Worm (Caenorhabditis elegans) whole organism, young adult: ENCODE data around the gene btb-2.

Experiments used
- C17E4.6 ChIP-seq: fragments of 200-800 bp; sonication (Bioruptor generic); IDR thresholded peaks from 2 replicates; pipeline ENCODE4 v1.3.6; 2022; ENCODE audit warnings: missing genetic modification reagents, missing genetic modification characterization, missing compliant biosample characterization
- D2030.7 ChIP-seq: fragments of 200-800 bp; sonication (Bioruptor generic); IDR thresholded peaks from 2 replicates; pipeline ENCODE4 v1.3.6; 2022; ENCODE audit warnings: missing genetic modification reagents, missing genetic modification characterization, missing compliant biosample characterization
- F33H1.4 ChIP-seq: fragments of 200-800 bp; sonication (Bioruptor generic); IDR thresholded peaks from 2 replicates; pipeline ENCODE4 v1.3.6; 2022; ENCODE audit warnings: missing genetic modification reagents, missing genetic modification characterization, missing compliant biosample characterization
- F39B2.1 ChIP-seq: fragments of 200-800 bp; sonication (Bioruptor generic); IDR thresholded peaks from 2 replicates; pipeline ENCODE4 v1.3.6; 2022; ENCODE audit warnings: missing genetic modification reagents, missing genetic modification characterization, missing compliant biosample characterization
- F49E8.2 ChIP-seq: sonication (generic microtip); optimal IDR thresholded peaks from 3 replicates; lab custom pipeline; 2017; ENCODE audit warnings: missing genetic modification characterization, mild to moderate bottlenecking, missing compliant biosample characterization, antibody characterized with exemption, moderate library complexity; ENCODE audit not compliant: insufficient read depth
- F57A8.1 ChIP-seq: fragments of 200-800 bp; sonication (Bioruptor generic); optimal IDR thresholded peaks from 2 replicates; lab custom pipeline; 2018; ENCODE audit warnings: mild to moderate bottlenecking, missing genetic modification characterization, moderate library complexity, missing compliant biosample characterization
- K11D2.4 ChIP-seq: fragments of 200-800 bp; sonication (Bioruptor generic); IDR thresholded peaks from 2 replicates; pipeline ENCODE4 v1.3.6; 2022; ENCODE audit warnings: missing genetic modification reagents, missing genetic modification characterization, missing compliant biosample characterization
- T07F8.4 ChIP-seq: sonication (generic microtip); optimal IDR thresholded peaks from 2 replicates; lab custom pipeline; 2016; ENCODE audit warnings: mild to moderate bottlenecking, missing genetic modification characterization, moderate library complexity, missing compliant biosample characterization
- Y53F4B.3 ChIP-seq: fragments of 200-800 bp; sonication (Bioruptor generic); IDR thresholded peaks from 2 replicates; pipeline ENCODE4 v1.3.6; 2022; ENCODE audit warnings: missing genetic modification reagents, missing genetic modification characterization, missing compliant biosample characterization
- Y53G8AR.9 ChIP-seq: fragments of 200-800 bp; sonication (Bioruptor generic); conservative IDR thresholded peaks from 2 replicates; pipeline ENCODE4 v1.3.6; 2022; ENCODE audit warnings: missing genetic modification reagents, missing genetic modification characterization, missing compliant biosample characterization
- ZK185.1 ChIP-seq: sonication (generic microtip); optimal IDR thresholded peaks from 2 replicates; lab custom pipeline; 2016; ENCODE audit warnings: mild to moderate bottlenecking, missing genetic modification characterization, missing compliant biosample characterization; ENCODE audit not compliant: poor library complexity, severe bottlenecking
- akir-1 ChIP-seq: fragments of 200-800 bp; sonication (Bioruptor generic); optimal IDR thresholded peaks from 2 replicates; lab custom pipeline; 2018; ENCODE audit warnings: mild to moderate bottlenecking, missing genetic modification characterization, moderate library complexity, missing compliant biosample characterization
- ama-1 ChIP-seq, 3 experiments: fragments of 150-350 bp in 1 of 3; sonication (generic microtip) in 2 of 3; optimal IDR thresholded peaks; 2 replicates each; lab custom pipeline; 2014 to 2018; ENCODE audit warnings: missing biosample characterization in 2 of 3, missing genetic modification characterization in 2 of 3, missing genetic modification reagents in 2 of 3
- athp-1 ChIP-seq: sonication (generic microtip); optimal IDR thresholded peaks from 2 replicates; lab custom pipeline; 2017; ENCODE audit warnings: mild to moderate bottlenecking, missing genetic modification characterization, missing compliant biosample characterization
- attf-5 ChIP-seq: fragments of 200-800 bp; sonication (Bioruptor generic); optimal IDR thresholded peaks from 2 replicates; lab custom pipeline; 2018; ENCODE audit warnings: mild to moderate bottlenecking, missing genetic modification characterization, missing compliant biosample characterization
- cebp-1 ChIP-seq, 2 experiments: fragments of 200-800 bp in 1 of 2; sonication (Bioruptor generic) in 1 of 2; sonication (generic microtip) in 1 of 2; IDR thresholded peaks in 1 of 2; optimal IDR thresholded peaks in 1 of 2; 2 replicates each; pipeline versions ENCODE4 v1.3.6 to Lab custom; 2017 to 2022; ENCODE audit warnings: missing compliant biosample characterization in 2 of 2, missing genetic modification characterization in 2 of 2, mild to moderate bottlenecking in 1 of 2, missing genetic modification reagents in 1 of 2, moderate library complexity in 1 of 2
- cebp-2 ChIP-seq: fragments of 200-800 bp; sonication (Bioruptor generic); IDR thresholded peaks from 2 replicates; pipeline ENCODE4 v1.3.6; 2022; ENCODE audit warnings: missing genetic modification characterization, missing compliant biosample characterization
- ceh-40 ChIP-seq: fragments of 200-800 bp; sonication (Bioruptor generic); IDR thresholded peaks from 2 replicates; pipeline ENCODE4 v1.3.6; 2022; ENCODE audit warnings: missing genetic modification characterization, missing compliant biosample characterization
- dox-1 ChIP-seq: fragments of 200-800 bp; sonication (Bioruptor generic); IDR thresholded peaks from 2 replicates; pipeline ENCODE4 v1.3.6; 2022; ENCODE audit warnings: missing genetic modification reagents, missing genetic modification characterization, missing compliant biosample characterization
- dpff-1 ChIP-seq: sonication (generic microtip); optimal IDR thresholded peaks from 2 replicates; lab custom pipeline; 2017; ENCODE audit warnings: mild to moderate bottlenecking, missing genetic modification characterization, missing compliant biosample characterization
- dpl-1 ChIP-seq: fragments of 150-350 bp; optimal IDR thresholded peaks from 2 replicates; lab custom pipeline; 2014; ENCODE audit warnings: missing biosample characterization, missing genetic modification reagents, missing genetic modification characterization
- efl-1 ChIP-seq: fragments of 150-350 bp; optimal IDR thresholded peaks from 2 replicates; lab custom pipeline; 2014; ENCODE audit warnings: missing biosample characterization, missing genetic modification reagents, missing genetic modification characterization
- egl-44 ChIP-seq: fragments of 200-800 bp; sonication (Bioruptor generic); IDR thresholded peaks from 2 replicates; pipeline ENCODE4 v1.3.6; 2022; ENCODE audit warnings: missing genetic modification reagents, missing genetic modification characterization, missing compliant biosample characterization
- gei-17 ChIP-seq: fragments of 200-800 bp; sonication (Bioruptor generic); optimal IDR thresholded peaks from 2 replicates; lab custom pipeline; 2018; ENCODE audit warnings: mild to moderate bottlenecking, missing genetic modification characterization, missing compliant biosample characterization
- let-526 ChIP-seq: fragments of 200-800 bp; sonication (Bioruptor generic); IDR thresholded peaks from 2 replicates; pipeline ENCODE4 v1.3.6; 2022; ENCODE audit warnings: missing genetic modification reagents, missing genetic modification characterization, missing compliant biosample characterization
- lin-26 ChIP-seq: fragments of 200-800 bp; sonication (Bioruptor generic); IDR thresholded peaks from 2 replicates; pipeline ENCODE4 v1.3.6; 2022; ENCODE audit warnings: missing genetic modification reagents, missing genetic modification characterization, missing compliant biosample characterization
- lin-35 ChIP-seq, 3 experiments: fragments of 150-350 bp in 2 of 3; sonication (generic microtip) in 1 of 3; optimal IDR thresholded peaks; 2 replicates each; lab custom pipeline; 2014 to 2018; ENCODE audit warnings: missing biosample characterization in 3 of 3, missing genetic modification characterization in 3 of 3, missing genetic modification reagents in 3 of 3
- lin-40 ChIP-seq: sonication (generic microtip); optimal IDR thresholded peaks from 2 replicates; lab custom pipeline; 2016; ENCODE audit warnings: missing genetic modification characterization, mild to moderate bottlenecking, missing compliant biosample characterization, missing genotype, missing genetic modification reagents
- lin-54 ChIP-seq: fragments of 200-800 bp; sonication (Bioruptor generic); optimal IDR thresholded peaks from 2 replicates; lab custom pipeline; 2018; ENCODE audit warnings: mild to moderate bottlenecking, missing genetic modification characterization, missing compliant biosample characterization
- lir-1 ChIP-seq: fragments of 200-800 bp; sonication (Bioruptor generic); conservative IDR thresholded peaks from 2 replicates; pipeline ENCODE4 v1.3.6; 2022; ENCODE audit warnings: missing genetic modification reagents, missing genetic modification characterization, missing compliant biosample characterization
- lsl-1 ChIP-seq: fragments of 200-800 bp; sonication (Bioruptor generic); optimal IDR thresholded peaks from 2 replicates; lab custom pipeline; 2018; ENCODE audit warnings: mild to moderate bottlenecking, missing genetic modification characterization, moderate library complexity, missing compliant biosample characterization
- madf-3 ChIP-seq: fragments of 200-800 bp; sonication (Bioruptor generic); IDR thresholded peaks from 2 replicates; pipeline ENCODE4 v1.3.6; 2022; ENCODE audit warnings: missing genetic modification reagents, missing genetic modification characterization, missing compliant biosample characterization
- madf-6 ChIP-seq: fragments of 200-800 bp; sonication (Bioruptor generic); IDR thresholded peaks from 2 replicates; pipeline ENCODE4 v1.3.6; 2022; ENCODE audit warnings: missing genetic modification reagents, missing genetic modification characterization, missing compliant biosample characterization
- madf-8 ChIP-seq: fragments of 200-800 bp; sonication (Bioruptor generic); conservative IDR thresholded peaks from 2 replicates; pipeline ENCODE4 v1.3.6; 2022; ENCODE audit warnings: missing genetic modification reagents, missing genetic modification characterization, missing compliant biosample characterization
- nfyb-1 ChIP-seq: fragments of 200-800 bp; sonication (Bioruptor generic); IDR thresholded peaks from 2 replicates; pipeline ENCODE4 v1.3.6; 2022; ENCODE audit warnings: missing genetic modification reagents, missing genetic modification characterization, missing compliant biosample characterization
- nhr-120 ChIP-seq: fragments of 200-800 bp; sonication (Bioruptor generic); IDR thresholded peaks from 2 replicates; pipeline ENCODE4 v1.3.6; 2022; ENCODE audit warnings: missing genetic modification characterization, missing compliant biosample characterization
- nhr-90 ChIP-seq: sonication (generic microtip); optimal IDR thresholded peaks from 2 replicates; lab custom pipeline; 2016; ENCODE audit warnings: missing genotype, mild to moderate bottlenecking, missing genetic modification characterization, missing compliant biosample characterization
- snpc-3.4 ChIP-seq: sonication (generic microtip); optimal IDR thresholded peaks from 2 replicates; lab custom pipeline; 2017; ENCODE audit warnings: missing genetic modification characterization, mild to moderate bottlenecking, missing compliant biosample characterization, antibody characterized with exemption, moderate library complexity, missing genotype, missing genetic modification reagents
- snpc-4 ChIP-seq, 5 experiments: fragments of 150-350 bp in 1 of 5; sonication (generic microtip) in 4 of 5; optimal IDR thresholded peaks; 2 replicates each; lab custom pipeline; 2014 to 2018; ENCODE audit warnings: missing genetic modification characterization in 5 of 5, missing biosample characterization in 3 of 5, antibody characterized with exemption in 2 of 5, mild to moderate bottlenecking in 2 of 5, missing compliant biosample characterization in 2 of 5, missing genotype in 2 of 5, moderate library complexity in 2 of 5, missing genetic modification reagents in 1 of 5
- tlf-1 ChIP-seq: fragments of 200-800 bp; sonication (Bioruptor generic); optimal IDR thresholded peaks from 2 replicates; lab custom pipeline; 2018; ENCODE audit warnings: mild to moderate bottlenecking, missing genetic modification characterization, missing compliant biosample characterization
- unc-130 ChIP-seq: sonication (generic microtip); optimal IDR thresholded peaks from 2 replicates; lab custom pipeline; 2016; ENCODE audit warnings: missing genetic modification reagents, missing genetic modification characterization, missing compliant biosample characterization
- ztf-18 ChIP-seq: sonication (generic microtip); optimal IDR thresholded peaks from 2 replicates; lab custom pipeline; 2016; ENCODE audit warnings: missing genotype, mild to moderate bottlenecking, missing genetic modification characterization, missing compliant biosample characterization
- ztf-28 ChIP-seq: fragments of 200-800 bp; sonication (Bioruptor generic); IDR thresholded peaks from 2 replicates; pipeline ENCODE4 v1.3.6; 2022; ENCODE audit warnings: missing genetic modification reagents, missing genetic modification characterization, missing compliant biosample characterization
- ztf-6 ChIP-seq: fragments of 200-800 bp; sonication (Bioruptor generic); IDR thresholded peaks from 2 replicates; pipeline ENCODE4 v1.3.6; 2022; ENCODE audit warnings: missing genetic modification reagents, missing genetic modification characterization, missing compliant biosample characterization

The btb-2 gene

DNA sequence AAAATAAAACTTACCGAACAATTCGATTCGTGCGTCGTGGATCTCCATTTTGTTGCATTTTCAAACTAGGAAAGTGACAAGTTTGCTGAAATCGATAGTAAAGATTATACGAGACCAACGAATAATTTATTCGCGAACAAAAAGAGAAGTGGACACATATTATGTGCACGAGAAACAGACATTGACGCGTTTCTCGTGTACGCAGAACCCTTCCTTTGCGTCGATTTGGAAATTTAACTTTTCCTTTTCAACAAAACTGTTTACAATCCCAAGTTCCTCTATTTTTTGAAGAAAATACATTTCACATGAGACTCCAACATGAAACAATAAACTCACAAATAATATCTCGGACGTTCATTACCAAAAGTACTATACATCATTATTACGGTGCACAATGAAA lies 40.9 kb upstream of the btb-2 start, which contains the start of gene K10B2.4 (continued):
- TF ChIP-seq ztf-28 (GFP tag; lab: Robert Waterston, UW) (no peak), madf-3 (peak; percentile 74; the same call in 1 of the 2 replicates), ama-1 (optimal IDR thresholded peaks at IDR 0.05; lab: Kevin White, UChicago) (no peak), ama-1 (GFP tag; optimal IDR thresholded peaks at IDR 0.05; lab: Kevin White, UChicago) (peak in 1 of 2 experiments; percentile 38), snpc-4 (GFP tag; optimal IDR thresholded peaks at IDR 0.05; lab: Kevin White, UChicago) (peak; percentile 0), snpc-4 (tag; optimal IDR thresholded peaks at IDR 0.05; lab: Kevin White, UChicago) (peak; percentile 22 to 42 (median 36)), let-526 (GFP tag; lab: Robert Waterston, UW) (peak; percentile 22; the same call in 1 of the 2 replicates), lin-40 (peak; percentile 47), ztf-6 (GFP tag; lab: Robert Waterston, UW) (no peak), Y53G8AR.9 (GFP tag; lab: Robert Waterston, UW) (no peak), akir-1 (GFP tag; lab: Kevin White, UChicago) (peak; percentile 12), unc-130 (GFP tag; lab: Kevin White, UChicago) (no peak), dpff-1 (tag; lab: Kevin White, UChicago) (no peak), dpl-1 (GFP tag; lab: Kevin White, UChicago) (peak; percentile 46), ZK185.1 (tag; lab: Kevin White, UChicago) (peak; percentile 58), attf-5 (GFP tag; lab: Kevin White, UChicago) (peak; percentile 72), F49E8.2 (tag; lab: Kevin White, UChicago) (peak; percentile 43), lin-54 (GFP tag; lab: Kevin White, UChicago) (peak; percentile 62), T07F8.4 (no peak), K11D2.4 (no peak), athp-1 (no peak), gei-17 (GFP tag; lab: Kevin White, UChicago) (no peak), cebp-2 (GFP tag; lab: Robert Waterston, UW) (no peak), nfyb-1 (GFP tag; lab: Robert Waterston, UW) (peak; percentile 57; the same call in 1 of the 2 replicates), nhr-120 (GFP tag; lab: Robert Waterston, UW) (no peak), lin-26 (GFP tag; lab: Robert Waterston, UW) (no peak), tlf-1 (GFP tag; lab: Kevin White, UChicago) (peak; percentile 43), nhr-90 (no peak)

DNA sequence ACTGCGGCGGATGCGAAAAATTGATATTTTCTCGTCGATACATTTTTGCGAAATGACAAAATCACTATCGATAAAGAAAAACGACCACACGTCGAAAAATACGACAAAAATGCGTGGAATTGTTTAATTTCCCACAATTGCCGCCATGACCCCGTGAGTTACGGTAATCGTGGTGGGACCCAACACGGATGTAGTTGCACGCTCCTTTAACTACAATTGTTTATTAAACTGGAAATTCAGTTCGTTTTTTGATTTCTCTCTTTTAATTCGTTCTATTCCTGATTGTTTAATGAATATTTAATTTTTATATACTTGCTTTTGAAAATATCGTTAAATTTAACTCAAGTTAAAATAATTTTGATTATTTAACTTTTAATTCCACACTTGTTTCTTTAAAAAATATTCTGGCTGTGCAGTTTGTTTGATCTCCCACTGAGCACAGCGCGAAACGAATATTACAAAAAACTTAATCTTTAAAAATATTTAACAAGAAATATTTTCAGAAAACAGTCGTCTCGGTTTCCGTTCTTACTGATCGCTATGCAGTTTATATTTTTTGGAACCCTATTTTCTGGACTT lies 36.4 kb upstream of the btb-2 start, which contains the start of the genes ani-2 and clec-88:
TSS of gene ani-2 (minus strand) at position 131 of the 579 bp plus-strand sequence.
TSS of gene clec-88 (plus strand) at position 486 of the 579 bp plus-strand sequence.
- peak; percentile 89 for TF ChIP-seq madf-8 (GFP tag; lab: Robert Waterston, UW)
- TF ChIP-seq C17E4.6 (GFP tag; lab: Robert Waterston, UW), result no peak
- no peak for TF ChIP-seq F39B2.1 (GFP tag; lab: Robert Waterston, UW)
- TF ChIP-seq ceh-40 (GFP tag; lab: Robert Waterston, UW), result no peak
- no peak for TF ChIP-seq egl-44 (GFP tag; lab: Robert Waterston, UW)
- peak; percentile 96 for TF ChIP-seq efl-1 (GFP tag; lab: Kevin White, UChicago)
- no peak for TF ChIP-seq akir-1 (GFP tag; lab: Kevin White, UChicago)
- no peak for TF ChIP-seq ztf-6 (GFP tag; lab: Robert Waterston, UW)
- peak; percentile 84 for TF ChIP-seq D2030.7 (GFP tag; lab: Robert Waterston, UW)
- TF ChIP-seq unc-130 (GFP tag; lab: Kevin White, UChicago), result peak; percentile 73
- TF ChIP-seq lir-1 (GFP tag; lab: Robert Waterston, UW), result peak; percentile 28; the same call in 1 of the 2 replicates
- no peak for TF ChIP-seq cebp-1 (GFP tag; IDR thresholded peaks at IDR 0.05; lab: Robert Waterston, UW)
- TF ChIP-seq cebp-1 (tag; optimal IDR thresholded peaks at IDR 0.05; lab: Kevin White, UChicago), result no peak
- TF ChIP-seq F33H1.4 (GFP tag; lab: Robert Waterston, UW), result peak; percentile 96
- TF ChIP-seq F57A8.1, result no peak
- TF ChIP-seq ztf-18 (tag; lab: Kevin White, UChicago), result peak; percentile 9
- TF ChIP-seq madf-6, result peak; percentile 95
- TF ChIP-seq lin-54 (GFP tag; lab: Kevin White, UChicago), result peak; percentile 49
- peak; percentile 20 for TF ChIP-seq tlf-1 (GFP tag; lab: Kevin White, UChicago)
- TF ChIP-seq snpc-3.4 (tag; lab: Kevin White, UChicago), result peak; percentile 52
- TF ChIP-seq dox-1, result peak; percentile 63; the same call in 1 of the 2 replicates
- TF ChIP-seq lsl-1 (GFP tag; lab: Kevin White, UChicago), result peak; percentile 98
- peak in 1 of 3 experiments; percentile 29 for TF ChIP-seq lin-35 (GFP tag; optimal IDR thresholded peaks at IDR 0.05; lab: Kevin White, UChicago)
- peak; percentile 16; the same call in 1 of the 2 replicates for TF ChIP-seq Y53F4B.3 (GFP tag; lab: Robert Waterston, UW)
